Fruit fly (Drosophila melanogaster) S2 (cell line): Measurements from ENCODE around the gene CG17147.

Source experiments
- CG8478 ChIP-seq: fragments of >200 bp; optimal IDR thresholded peaks from 2 replicates; lab custom pipeline; 2018
- CTCF ChIP-seq, 2 experiments: fragments of >200 bp; optimal IDR thresholded peaks; 2 replicates each; lab custom pipeline; 2018

CG17147 gene

dm6 chr3L:20221412-20221864, 2.3 kb upstream of the CG17147 start, which contains the start of gene CG17145:
Gene CG17145, plus strand, starts transcription at chr3L:20221814.
- no peak for TF ChIP-seq CTCF (optimal IDR thresholded peaks at IDR 0.05; lab: Kevin White, UChicago)
- TF ChIP-seq CG8478 (lab: Kevin White, UChicago): no peak

- TF ChIP-seq CTCF (optimal IDR thresholded peaks at IDR 0.05; lab: Kevin White, UChicago) (no peak), CG8478 (lab: Kevin White, UChicago) (no peak)
These were observed 1.1 kb upstream of the CG17147 start for dm6 chr3L:20222617-20223016.

DNA sequence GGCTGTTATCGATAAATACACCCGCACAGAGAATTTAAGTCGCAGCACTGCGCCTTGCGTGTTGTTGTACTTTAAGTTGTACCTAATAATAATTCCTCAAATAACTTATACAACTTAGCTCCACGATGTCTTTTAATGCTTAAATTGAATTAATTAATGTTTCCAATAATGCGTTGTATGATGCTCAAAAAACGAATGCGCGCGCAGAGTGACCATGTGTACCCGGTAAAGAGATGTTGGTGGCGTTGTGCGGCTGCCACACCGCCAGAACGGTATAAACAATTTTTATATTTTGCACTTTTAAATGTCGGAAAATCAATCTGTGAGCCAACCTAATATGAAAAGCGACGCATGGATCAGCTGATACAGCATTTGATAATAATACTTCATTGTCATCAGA, 2.4 kb downstream of the CG17147 start:
- TF ChIP-seq CG8478 (lab: Kevin White, UChicago) (no peak), CTCF (optimal IDR thresholded peaks at IDR 0.05; lab: Kevin White, UChicago) (no peak)

DNA sequence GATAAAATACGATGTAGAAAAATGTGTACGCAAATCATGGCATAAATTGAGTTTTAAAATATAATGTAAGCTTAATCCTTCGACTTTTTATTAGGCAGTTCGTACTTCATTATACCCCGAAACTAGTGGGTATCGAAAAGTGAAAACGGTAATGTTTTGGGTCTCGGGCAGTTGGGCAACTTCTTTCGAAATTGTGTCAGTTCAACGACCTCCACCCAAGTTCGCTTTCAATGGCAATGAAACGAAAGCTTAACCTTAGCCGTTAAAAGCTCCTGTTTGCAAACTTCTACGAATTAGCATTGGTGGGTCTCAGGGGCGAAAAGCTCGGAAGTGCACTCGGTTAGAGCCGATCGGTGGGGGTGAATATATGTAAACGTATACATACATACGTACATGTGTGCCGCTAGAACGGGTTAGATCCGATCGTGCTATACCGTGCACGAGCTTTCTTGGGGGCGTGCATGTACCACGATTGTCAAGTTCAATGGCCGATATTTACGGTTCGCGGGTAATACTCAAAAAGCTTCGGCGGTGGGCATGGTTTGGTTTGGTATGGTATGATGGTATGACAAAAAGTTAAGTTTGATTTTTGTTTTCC, 6.5 kb downstream of the CG17147 start:
- TF ChIP-seq CTCF (optimal IDR thresholded peaks at IDR 0.05; lab: Kevin White, UChicago) (no peak), CG8478 (lab: Kevin White, UChicago) (no peak)

DNA sequence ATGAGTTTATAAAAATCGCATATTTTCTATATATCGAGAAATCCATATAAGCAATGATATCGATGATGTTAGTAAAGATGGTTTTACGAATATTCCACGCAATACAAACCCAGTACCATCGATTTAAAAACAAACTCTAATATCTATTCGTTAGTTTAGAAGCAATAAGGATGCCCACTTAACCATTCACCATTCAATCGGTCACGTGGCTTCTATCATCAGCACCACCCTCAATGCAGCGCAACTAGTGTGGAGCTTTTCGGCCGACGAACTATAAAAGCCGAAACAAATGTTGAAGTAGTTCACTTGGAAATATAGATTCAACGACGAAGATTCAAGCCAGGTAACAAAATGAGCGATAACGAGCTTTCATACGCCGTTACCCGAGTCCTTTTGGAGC, 7.6 kb downstream of the CG17147 start, which contains the start of gene CG13813:
CG13813 (plus strand) TSS at position 301 of the 400 bp plus-strand sequence.
- no peak for TF ChIP-seq CTCF (optimal IDR thresholded peaks at IDR 0.05; lab: Kevin White, UChicago)
- no peak for TF ChIP-seq CG8478 (lab: Kevin White, UChicago)

dm6 chr3L:20237167-20237566, 13.4 kb downstream of the CG17147 start:
- TF ChIP-seq CTCF (optimal IDR thresholded peaks at IDR 0.05; lab: Kevin White, UChicago): no peak
- TF ChIP-seq CG8478 (lab: Kevin White, UChicago): no peak

DNA sequence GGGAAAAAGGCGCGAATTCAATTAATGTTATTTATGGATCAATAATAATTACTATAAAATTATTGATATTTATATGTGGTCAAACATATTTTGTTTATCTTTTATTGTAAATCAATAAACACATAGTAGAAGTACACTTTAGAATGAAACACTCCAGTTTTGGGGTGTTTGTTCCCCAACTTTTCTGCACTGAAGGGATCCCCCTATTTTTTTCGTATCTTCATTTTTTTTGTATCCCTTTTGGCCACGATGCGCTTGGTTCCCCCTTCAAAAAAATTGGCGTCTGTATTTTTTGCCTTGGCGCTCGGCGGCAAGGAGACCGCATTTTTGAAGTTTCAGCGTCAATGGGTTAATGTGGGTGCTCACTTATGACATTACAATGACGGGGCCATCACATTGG, 17.0 kb downstream of the CG17147 start, which contains the start of gene Clc:
Clc (plus strand) TSS at position 301 of the 400 bp plus-strand sequence.
- TF ChIP-seq CG8478 (lab: Kevin White, UChicago): no peak
- TF ChIP-seq CTCF (optimal IDR thresholded peaks at IDR 0.05; lab: Kevin White, UChicago): no peak

- TF ChIP-seq CG8478 (lab: Kevin White, UChicago) (no peak), CTCF (optimal IDR thresholded peaks at IDR 0.05; lab: Kevin White, UChicago) (no peak)
These were observed 17.6 kb downstream of the CG17147 start, which contains the start of the genes CG6951 and CG17233 for dm6 chr3L:20241163-20241970. Gene CG6951, plus strand, starts transcription at chr3L:20241267. Gene CG17233, minus strand, starts transcription at chr3L:20241903.

- TF ChIP-seq CTCF (optimal IDR thresholded peaks at IDR 0.05; lab: Kevin White, UChicago) (no peak), CG8478 (lab: Kevin White, UChicago) (no peak)
These were observed 18.6 kb downstream of the CG17147 start for dm6 chr3L:20241987-20242982.

dm6 chr3L:20247513-20248173, 23.9 kb downstream of the CG17147 start, which contains the start of gene rdgC:
Gene rdgC, plus strand, starts transcription at chr3L:20248080.
- TF ChIP-seq CTCF (optimal IDR thresholded peaks at IDR 0.05; lab: Kevin White, UChicago) (no peak), CG8478 (lab: Kevin White, UChicago) (no peak)

- no peak for TF ChIP-seq CG8478 (lab: Kevin White, UChicago)
- TF ChIP-seq CTCF (optimal IDR thresholded peaks at IDR 0.05; lab: Kevin White, UChicago): no peak
These were observed 41.8 kb downstream of the CG17147 start, which contains the start of gene CG32228 for dm6 chr3L:20265514-20265913. Gene CG32228, plus strand, starts transcription at chr3L:20265814.
